Fruit fly (Drosophila melanogaster) whole organism, embryonic: Measurements from ENCODE around the gene CG31388.

Source experiments
- Antp ChIP-seq: fragments of 200-800 bp; sonication (Bioruptor generic); optimal IDR thresholded peaks from 3 replicates; lab custom pipeline; 2016; ENCODE audit warnings: missing biosample characterization, missing genetic modification characterization
- Atf3 ChIP-seq: fragments of 200-800 bp; sonication (Bioruptor generic); optimal IDR thresholded peaks from 3 replicates; lab custom pipeline; 2016; ENCODE audit warnings: missing biosample characterization, missing genetic modification characterization
- Bdp1 ChIP-seq: fragments of 200-800 bp; sonication (Bioruptor generic); optimal IDR thresholded peaks from 3 replicates; lab custom pipeline; 2016; ENCODE audit warnings: missing biosample characterization, missing genetic modification characterization
- Blimp-1 ChIP-seq: fragments of 200-800 bp; sonication (Bioruptor generic); optimal IDR thresholded peaks from 3 replicates; lab custom pipeline; 2018; ENCODE audit warnings: missing biosample characterization, missing genetic modification characterization, mild to moderate bottlenecking, moderate library complexity, missing genetic modification reagents
- CG1024 ChIP-seq: fragments of 200-800 bp; sonication (Bioruptor generic); IDR thresholded peaks from 2 replicates; pipeline ENCODE4 v1.3.6; 2022; ENCODE audit warnings: missing biosample characterization, missing genetic modification characterization
- CG11456 ChIP-seq: fragments of 200-800 bp; sonication (Bioruptor generic); IDR thresholded peaks from 3 replicates; pipeline ENCODE4 v1.3.6; 2022; ENCODE audit warnings: missing biosample characterization, missing genetic modification characterization
- CG12391 ChIP-seq: fragments of 200-800 bp; sonication (Bioruptor generic); optimal IDR thresholded peaks from 3 replicates; lab custom pipeline; 2018; ENCODE audit warnings: missing biosample characterization, mild to moderate bottlenecking, missing genetic modification characterization, moderate library complexity
- CG15011 ChIP-seq: fragments of 200-800 bp; sonication (Bioruptor generic); optimal IDR thresholded peaks from 3 replicates; lab custom pipeline; 2018; ENCODE audit warnings: missing biosample characterization, mild to moderate bottlenecking, missing genetic modification characterization
- CG16779 ChIP-seq: fragments of 200-800 bp; sonication (Bioruptor generic); IDR thresholded peaks from 2 replicates; pipeline ENCODE4 v1.3.6; 2022; ENCODE audit warnings: missing biosample characterization, missing genetic modification characterization
- CG16815 ChIP-seq: fragments of 200-800 bp; sonication (Bioruptor generic); optimal IDR thresholded peaks from 3 replicates; lab custom pipeline; 2017; ENCODE audit warnings: missing biosample characterization, mild to moderate bottlenecking, missing genetic modification characterization
- CG17829 ChIP-seq: fragments of 200-800 bp; optimal IDR thresholded peaks from 2 replicates; lab custom pipeline; 2019; ENCODE audit warnings: missing biosample characterization, mild to moderate bottlenecking, missing genetic modification characterization, moderate library complexity
- CG18262 ChIP-seq: fragments of 200-800 bp; optimal IDR thresholded peaks from 3 replicates; lab custom pipeline; 2019; ENCODE audit warnings: missing biosample characterization, mild to moderate bottlenecking, missing genetic modification characterization, moderate library complexity
- CG2129 ChIP-seq: fragments of 200-800 bp; sonication (Bioruptor generic); IDR thresholded peaks from 2 replicates; pipeline ENCODE4 v1.3.6; 2022; ENCODE audit warnings: missing biosample characterization, missing genetic modification characterization; ENCODE audit not compliant: partially characterized antibody
- CG31365 ChIP-seq: fragments of 200-800 bp; sonication (Bioruptor generic); optimal IDR thresholded peaks from 2 replicates; lab custom pipeline; 2018; ENCODE audit warnings: missing biosample characterization, mild to moderate bottlenecking, missing genetic modification characterization
- CG5953 ChIP-seq: fragments of 200-800 bp; sonication (Bioruptor generic); IDR thresholded peaks from 2 replicates; pipeline ENCODE4 v1.3.6; 2022; ENCODE audit warnings: missing biosample characterization, missing genetic modification characterization
- CG7372 ChIP-seq: fragments of 200-800 bp; sonication (Bioruptor generic); IDR thresholded peaks from 2 replicates; pipeline ENCODE4 v1.3.6; 2022; ENCODE audit warnings: missing biosample characterization, missing genetic modification characterization
- CG7556 ChIP-seq: fragments of 200-800 bp; sonication (Bioruptor generic); optimal IDR thresholded peaks from 2 replicates; lab custom pipeline; 2017; ENCODE audit warnings: missing biosample characterization, mild to moderate bottlenecking, missing genetic modification characterization
- CG8944 ChIP-seq: fragments of 200-800 bp; sonication (Bioruptor generic); optimal IDR thresholded peaks from 3 replicates; lab custom pipeline; 2016; ENCODE audit warnings: missing biosample characterization, missing genetic modification characterization
- Dek ChIP-seq: fragments of 200-800 bp; sonication (Bioruptor generic); optimal IDR thresholded peaks from 3 replicates; lab custom pipeline; 2019; ENCODE audit warnings: missing biosample characterization, mild to moderate bottlenecking, missing genetic modification characterization, moderate library complexity
- Doc3 ChIP-seq: fragments of 200-800 bp; sonication (Bioruptor generic); IDR thresholded peaks from 3 replicates; pipeline ENCODE4 v1.3.6; 2022; ENCODE audit warnings: missing biosample characterization, missing genetic modification characterization; ENCODE audit not compliant: partially characterized antibody
- Fer1 ChIP-seq: fragments of 200-800 bp; sonication (Bioruptor generic); optimal IDR thresholded peaks from 2 replicates; lab custom pipeline; 2017; ENCODE audit warnings: missing biosample characterization, mild to moderate bottlenecking, missing genetic modification characterization
- Hr3 ChIP-seq: fragments of 200-800 bp; sonication (Bioruptor generic); optimal IDR thresholded peaks from 3 replicates; lab custom pipeline; 2016; ENCODE audit warnings: missing biosample characterization, missing genetic modification characterization
- Jarid2 ChIP-seq: fragments of 200-800 bp; sonication (Bioruptor generic); optimal IDR thresholded peaks from 3 replicates; lab custom pipeline; 2017; ENCODE audit warnings: mild to moderate bottlenecking, missing biosample characterization, missing genetic modification reagents, missing genetic modification characterization
- Nf-YA ChIP-seq: fragments of 200-800 bp; sonication (Bioruptor generic); IDR thresholded peaks from 2 replicates; pipeline ENCODE4 v1.3.6; 2022; ENCODE audit warnings: missing biosample characterization, missing genetic modification characterization
- ab ChIP-seq: fragments of 200-800 bp; sonication (Bioruptor generic); optimal IDR thresholded peaks from 2 replicates; lab custom pipeline; 2016; ENCODE audit warnings: missing biosample characterization, missing genetic modification characterization
- ap ChIP-seq: fragments of 200-800 bp; sonication (Bioruptor generic); IDR thresholded peaks from 2 replicates; pipeline ENCODE4 v1.3.6; 2022; ENCODE audit warnings: missing biosample characterization, missing genetic modification characterization
- az2 ChIP-seq: fragments of 200-800 bp; sonication (Bioruptor generic); optimal IDR thresholded peaks from 3 replicates; lab custom pipeline; 2016; ENCODE audit warnings: missing biosample characterization, missing genetic modification characterization
- bigmax ChIP-seq: fragments of 200-800 bp; sonication (Bioruptor generic); optimal IDR thresholded peaks from 2 replicates; lab custom pipeline; 2018; ENCODE audit warnings: missing biosample characterization, mild to moderate bottlenecking, missing genetic modification characterization
- btn ChIP-seq: fragments of 200-800 bp; sonication (Bioruptor generic); optimal IDR thresholded peaks from 2 replicates; lab custom pipeline; 2016; ENCODE audit warnings: missing biosample characterization, missing genetic modification characterization
- chif ChIP-seq, 2 experiments: fragments of 200-800 bp; sonication (Bioruptor generic); optimal IDR thresholded peaks; 3 replicates each; lab custom pipeline; 2016; ENCODE audit warnings: missing biosample characterization in 2 of 2, missing genetic modification characterization in 2 of 2
- chinmo ChIP-seq: fragments of 200-800 bp; sonication (Bioruptor generic); IDR thresholded peaks from 4 replicates; pipeline ENCODE4 v1.3.6; 2022; ENCODE audit warnings: missing biosample characterization, missing genetic modification characterization; ENCODE audit not compliant: partially characterized antibody
- chn ChIP-seq: fragments of 200-800 bp; sonication (Bioruptor generic); optimal IDR thresholded peaks from 2 replicates; lab custom pipeline; 2016; ENCODE audit warnings: missing biosample characterization, missing genetic modification characterization
- crol ChIP-seq: fragments of 200-800 bp; sonication (Bioruptor generic); IDR thresholded peaks from 2 replicates; pipeline ENCODE4 v1.3.6; 2022; ENCODE audit warnings: missing biosample characterization, missing genetic modification characterization
- crp ChIP-seq, 2 experiments: fragments of 200-800 bp; sonication (Bioruptor generic); optimal IDR thresholded peaks; 2 replicates in 1 of 2; 3 replicates in 1 of 2; lab custom pipeline; 2017; ENCODE audit warnings: missing biosample characterization in 2 of 2, missing genetic modification characterization in 2 of 2, mild to moderate bottlenecking in 1 of 2, moderate library complexity in 1 of 2
- dmrt99B ChIP-seq: fragments of 200-800 bp; sonication (Bioruptor generic); optimal IDR thresholded peaks from 2 replicates; lab custom pipeline; 2018; ENCODE audit warnings: missing biosample characterization, mild to moderate bottlenecking, missing genetic modification characterization, moderate library complexity
- eve ChIP-seq, 2 experiments: fragments of >200 bp; optimal IDR thresholded peaks; 2 replicates each; lab custom pipeline; 2017; ENCODE audit warnings: missing biosample characterization in 2 of 2, missing genetic modification characterization in 2 of 2
- eyg ChIP-seq: fragments of 200-800 bp; sonication (Bioruptor generic); optimal IDR thresholded peaks from 3 replicates; lab custom pipeline; 2016; ENCODE audit warnings: missing biosample characterization, missing genetic modification characterization
- fu2 ChIP-seq: fragments of 200-800 bp; sonication (Bioruptor generic); optimal IDR thresholded peaks from 2 replicates; lab custom pipeline; 2016; ENCODE audit warnings: missing biosample characterization, missing genetic modification characterization
- gce ChIP-seq: fragments of 200-800 bp; sonication (Bioruptor generic); IDR thresholded peaks from 3 replicates; pipeline ENCODE4 v1.3.6; 2022; ENCODE audit warnings: missing biosample characterization, missing genetic modification characterization
- insv ChIP-seq, 2 experiments: fragments of 200-800 bp; sonication (Bioruptor generic); optimal IDR thresholded peaks; 3 replicates each; lab custom pipeline; 2016 to 2018; ENCODE audit warnings: missing biosample characterization in 2 of 2, missing genetic modification characterization in 2 of 2
- klu ChIP-seq: fragments of 200-800 bp; sonication (Bioruptor generic); IDR thresholded peaks from 2 replicates; pipeline ENCODE4 v1.3.6; 2022; ENCODE audit warnings: missing biosample characterization, missing genetic modification characterization
- lov ChIP-seq, 2 experiments: fragments of 200-800 bp in 1 of 2; fragments of >200 bp in 1 of 2; sonication (Bioruptor generic) in 1 of 2; IDR thresholded peaks in 1 of 2; optimal IDR thresholded peaks in 1 of 2; 2 replicates in 1 of 2; 3 replicates in 1 of 2; pipeline versions ENCODE4 v1.3.6 to Lab custom; 2017 to 2022; ENCODE audit warnings: missing biosample characterization in 1 of 2, missing genetic modification characterization in 1 of 2
- nerfin-1 ChIP-seq: fragments of 200-800 bp; sonication (Bioruptor generic); optimal IDR thresholded peaks from 3 replicates; lab custom pipeline; 2019; ENCODE audit warnings: missing biosample characterization, mild to moderate bottlenecking, missing genetic modification characterization, moderate library complexity
- odd ChIP-seq: fragments of 200-800 bp; sonication (Bioruptor generic); optimal IDR thresholded peaks from 2 replicates; lab custom pipeline; 2017; ENCODE audit warnings: missing biosample characterization, mild to moderate bottlenecking, missing genetic modification characterization
- pho ChIP-seq: fragments of 200-800 bp; sonication (Bioruptor generic); optimal IDR thresholded peaks from 2 replicates; lab custom pipeline; 2016; ENCODE audit warnings: missing biosample characterization, missing genetic modification characterization
- shn ChIP-seq: fragments of 200-800 bp; sonication (Bioruptor generic); optimal IDR thresholded peaks from 3 replicates; lab custom pipeline; 2016; ENCODE audit warnings: missing biosample characterization, missing genetic modification characterization
- sna ChIP-seq: fragments of 200-800 bp; sonication (Bioruptor generic); IDR thresholded peaks from 2 replicates; pipeline ENCODE4 v1.3.6; 2022; ENCODE audit warnings: missing biosample characterization, missing genetic modification characterization; ENCODE audit not compliant: partially characterized antibody
- stwl ChIP-seq: fragments of 200-800 bp; sonication (Bioruptor generic); optimal IDR thresholded peaks from 3 replicates; lab custom pipeline; 2018; ENCODE audit warnings: missing biosample characterization, mild to moderate bottlenecking, missing genetic modification characterization, moderate library complexity
- tap ChIP-seq: fragments of 200-800 bp; optimal IDR thresholded peaks from 3 replicates; lab custom pipeline; 2019; ENCODE audit warnings: missing biosample characterization, mild to moderate bottlenecking, missing genetic modification characterization, moderate library complexity
- tx ChIP-seq: fragments of 200-800 bp; sonication (Bioruptor generic); optimal IDR thresholded peaks from 2 replicates; lab custom pipeline; 2016; ENCODE audit warnings: missing biosample characterization, missing genetic modification characterization
- yki ChIP-seq: fragments of >200 bp; optimal IDR thresholded peaks from 3 replicates; lab custom pipeline; 2018

Gene CG31388

dm6 chr3R:11200885-11201421, 36.7 kb upstream of the CG31388 start (continued):
- TF ChIP-seq dmrt99B (tag; lab: Kevin White, UChicago) (peak; percentile 61), eve (GFP tag; optimal IDR thresholded peaks at IDR 0.05; lab: Kevin White, UChicago) (no peak), crp (GFP tag; optimal IDR thresholded peaks at IDR 0.05; lab: Kevin White, UChicago) (no peak), CG31365 (tag; lab: Kevin White, UChicago) (no peak), CG15011 (peak; percentile 7), CG16779 (GFP tag; lab: Robert Waterston, UW) (no peak), klu (GFP tag; lab: Robert Waterston, UW) (no peak), CG7556 (GFP tag; lab: Kevin White, UChicago) (peak; percentile 51), shn (GFP tag; lab: Kevin White, UChicago) (no peak), Nf-YA (GFP tag; lab: Robert Waterston, UW) (no peak), ab (no peak), btn (GFP tag; lab: Kevin White, UChicago) (no peak), CG11456 (GFP tag; lab: Robert Waterston, UW) (no peak), tx (GFP tag; lab: Kevin White, UChicago) (no peak), Jarid2 (GFP tag; lab: Kevin White, UChicago) (no peak), fu2 (GFP tag; lab: Kevin White, UChicago) (no peak), eyg (GFP tag; lab: Kevin White, UChicago) (no peak), CG1024 (GFP tag; lab: Robert Waterston, UW) (no peak), CG8944 (GFP tag; lab: Kevin White, UChicago) (no peak), CG17829 (tag; lab: Kevin White, UChicago) (no peak), pho (GFP tag; lab: Kevin White, UChicago) (no peak), ap (GFP tag; lab: Robert Waterston, UW) (no peak), nerfin-1 (no peak), Doc3 (no peak), Atf3 (GFP tag; lab: Kevin White, UChicago) (no peak), CG16815 (GFP tag; lab: Kevin White, UChicago) (peak; percentile 22), Bdp1 (GFP tag; lab: Kevin White, UChicago) (no peak), az2 (GFP tag; lab: Kevin White, UChicago) (peak; percentile 51), Hr3 (GFP tag; lab: Kevin White, UChicago) (peak; percentile 41), CG7372 (GFP tag; lab: Robert Waterston, UW) (no peak), CG2129 (GFP tag; lab: Robert Waterston, UW) (no peak), chn (GFP tag; lab: Kevin White, UChicago) (no peak), yki (lab: Kevin White, UChicago) (no peak), CG5953 (GFP tag; lab: Robert Waterston, UW) (no peak), sna (GFP tag; lab: Robert Waterston, UW) (no peak), bigmax (no peak), odd (GFP tag; lab: Kevin White, UChicago) (peak; percentile 43), chif (GFP tag; optimal IDR thresholded peaks at IDR 0.05; lab: Kevin White, UChicago) (no peak), tap (tag; lab: Kevin White, UChicago) (peak; percentile 47), Antp (GFP tag; lab: Kevin White, UChicago) (no peak), CG18262 (tag; lab: Kevin White, UChicago) (peak; percentile 50), CG12391 (tag; lab: Kevin White, UChicago) (peak; percentile 60), Blimp-1 (GFP tag; lab: Kevin White, UChicago) (peak; percentile 39), insv (GFP tag; optimal IDR thresholded peaks at IDR 0.05; lab: Kevin White, UChicago) (no peak), gce (GFP tag; lab: Robert Waterston, UW) (no peak), Fer1 (GFP tag; lab: Kevin White, UChicago) (peak; percentile 46), lov (optimal IDR thresholded peaks at IDR 0.05; lab: Kevin White, UChicago) (no peak), lov (GFP tag; IDR thresholded peaks at IDR 0.05; lab: Robert Waterston, UW) (no peak), chinmo (GFP tag; lab: Robert Waterston, UW) (peak; percentile 61; the same call in 1 of the 4 replicates), stwl (no peak), Dek (tag; lab: Kevin White, UChicago) (peak; percentile 75), crol (GFP tag; lab: Robert Waterston, UW) (no peak)
